Worm (Caenorhabditis elegans): Measurements from ENCODE around the gene F20C5.11.

Gene F20C5.11

ce11 chrIV:8794895-8795665, 33.3 kb upstream of the F20C5.11 start (continued):
- TF ChIP-seq hlh-12 (tag; optimal IDR thresholded peaks at IDR 0.05): no peak
- no peak for TF ChIP-seq bed-2 (GFP tag; IDR thresholded peaks at IDR 0.05)
- no peak; the same call in 1 of the 2 replicates for TF ChIP-seq K11D2.4 (GFP tag; IDR thresholded peaks at IDR 0.05)
- no peak for TF ChIP-seq nhr-179 (tag; optimal IDR thresholded peaks at IDR 0.05)
- peak; percentile 95 for TF ChIP-seq K12H6.12 (tag; optimal IDR thresholded peaks at IDR 0.05)
- TF ChIP-seq egl-44 (GFP tag; IDR thresholded peaks at IDR 0.05): 0 out of 2 replicates have a peak, but pooled peaks have one; percentile 60
- TF ChIP-seq ceh-79 (tag; optimal IDR thresholded peaks at IDR 0.05): no peak
- no peak for TF ChIP-seq mes-4 (tag; optimal IDR thresholded peaks at IDR 0.05)
- TF ChIP-seq madf-8 (GFP tag; conservative IDR thresholded peaks at IDR 0.05): no peak
- peak; percentile 60 for TF ChIP-seq B0035.1 (tag; optimal IDR thresholded peaks at IDR 0.05)
- no peak for TF ChIP-seq unc-62 (GFP tag; optimal IDR thresholded peaks at IDR 0.05)
- TF ChIP-seq aptf-3 (GFP tag; IDR thresholded peaks at IDR 0.05): no peak
- TF ChIP-seq attf-3 (GFP tag; conservative IDR thresholded peaks at IDR 0.05): 0 out of 2 replicates have a peak, but pooled peaks have one; percentile 34
- peak; percentile 94 for TF ChIP-seq attf-5 (GFP tag; optimal IDR thresholded peaks at IDR 0.05)
- peak; percentile 100 for TF ChIP-seq nhr-80 (tag; optimal IDR thresholded peaks at IDR 0.05)
- no peak for TF ChIP-seq nfya-2 (GFP tag; IDR thresholded peaks at IDR 0.05)
- peak; percentile 92 for TF ChIP-seq atf-7 (tag; optimal IDR thresholded peaks at IDR 0.05)
- TF ChIP-seq ztf-22 (GFP tag; optimal IDR thresholded peaks at IDR 0.05): peak; percentile 92
- TF ChIP-seq F39B2.1 (GFP tag; IDR thresholded peaks at IDR 0.05): no peak
- no peak for TF ChIP-seq him-1 (tag; optimal IDR thresholded peaks at IDR 0.05)
- no peak for TF ChIP-seq ZK185.1 (tag; optimal IDR thresholded peaks at IDR 0.05; ENCODE audit: poor library complexity, severe bottlenecking)
- TF ChIP-seq ceh-27 (GFP tag; optimal IDR thresholded peaks at IDR 0.05): peak; percentile 79

- no peak for TF ChIP-seq snpc-1.1 (tag; optimal IDR thresholded peaks at IDR 0.05; ENCODE audit: insufficient read depth)
- TF ChIP-seq dpff-1 (tag; optimal IDR thresholded peaks at IDR 0.05): no peak
- peak; percentile 17 for TF ChIP-seq lin-40 (tag; optimal IDR thresholded peaks at IDR 0.05)
- TF ChIP-seq mxl-1 (tag; optimal IDR thresholded peaks at IDR 0.05): no peak
- TF ChIP-seq lin-54 (GFP tag; optimal IDR thresholded peaks at IDR 0.05): no peak
- peak; percentile 41 for TF ChIP-seq ztf-26 (tag; optimal IDR thresholded peaks at IDR 0.05)
- no peak for TF ChIP-seq aptf-2 (GFP tag; conservative IDR thresholded peaks at IDR 0.05)
- TF ChIP-seq athp-1 (tag; optimal IDR thresholded peaks at IDR 0.05): no peak
- no peak for TF ChIP-seq atf-7 (tag; optimal IDR thresholded peaks at IDR 0.05)
- no peak for TF ChIP-seq ekl-4 (GFP tag; IDR thresholded peaks at IDR 0.05)
- no peak for TF ChIP-seq Y53F4B.3 (GFP tag; IDR thresholded peaks at IDR 0.05)
- TF ChIP-seq dox-1 (GFP tag; IDR thresholded peaks at IDR 0.05): 0 out of 2 replicates have a peak, but pooled peaks have one; percentile 21
- no peak for TF ChIP-seq lsl-1 (GFP tag; optimal IDR thresholded peaks at IDR 0.05)
- TF ChIP-seq nhr-80 (tag; optimal IDR thresholded peaks at IDR 0.05): peak; percentile 94
Measured at ce11 chrIV:8793223-8793622, 31.4 kb upstream of the F20C5.11 start.

DNA sequence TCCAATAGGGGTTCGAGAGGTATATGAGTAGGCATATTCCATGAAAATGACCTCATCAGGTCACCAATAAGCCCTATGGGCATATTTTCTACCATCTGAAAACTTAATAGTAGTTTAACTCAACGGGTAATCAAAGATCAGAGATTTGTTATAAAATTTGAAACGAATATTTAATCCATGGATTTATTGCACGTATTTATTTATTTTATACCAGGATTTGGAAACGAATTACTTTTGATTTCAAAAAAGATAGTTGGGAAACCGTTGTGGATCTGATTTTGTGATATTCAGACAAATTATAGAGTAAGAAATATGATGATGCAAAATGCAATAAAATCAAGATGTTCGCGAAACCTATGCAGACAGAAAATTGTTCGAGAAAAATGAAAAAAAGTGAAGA, 31.0 kb upstream of the F20C5.11 start, which contains the start of gene C33D9.3:
TSS of gene C33D9.3 (minus strand) at position 101 of the 400 bp plus-strand sequence.
- TF ChIP-seq ceh-91 (GFP tag; IDR thresholded peaks at IDR 0.05): no peak
- no peak for TF ChIP-seq snpc-1.3 (tag; optimal IDR thresholded peaks at IDR 0.05; ENCODE audit: insufficient read depth)
- no peak for TF ChIP-seq ztf-3 (GFP tag; optimal IDR thresholded peaks at IDR 0.05)
- TF ChIP-seq F52B5.7 (tag; optimal IDR thresholded peaks at IDR 0.05): no peak
- no peak for TF ChIP-seq F22D6.2 (tag; optimal IDR thresholded peaks at IDR 0.05)
- TF ChIP-seq Y79H2A.3 (GFP tag; conservative IDR thresholded peaks at IDR 0.05): no peak
- TF ChIP-seq F37B4.10 (GFP tag; IDR thresholded peaks at IDR 0.05): no peak
- no peak for TF ChIP-seq hlh-26 (GFP tag; conservative IDR thresholded peaks at IDR 0.05)
- no peak for TF ChIP-seq K12H6.12 (tag; optimal IDR thresholded peaks at IDR 0.05)
- TF ChIP-seq attf-5 (GFP tag; optimal IDR thresholded peaks at IDR 0.05): no peak
- no peak for TF ChIP-seq lir-1 (GFP tag; conservative IDR thresholded peaks at IDR 0.05)
